Fruit fly (Drosophila melanogaster) whole organism, embryonic: Measurements from ENCODE around the gene Enoph.

ENCODE experiments used
- Atf6 ChIP-seq: fragments of 200-800 bp; sonication (Bioruptor generic); IDR thresholded peaks from 2 replicates; pipeline ENCODE4 v1.3.6; 2022; ENCODE audit warnings: missing biosample characterization, missing genetic modification characterization
- B-H1 ChIP-seq: fragments of 200-800 bp; sonication (Bioruptor generic); IDR thresholded peaks from 3 replicates; pipeline ENCODE4 v1.3.6; 2022; ENCODE audit warnings: missing biosample characterization, missing genetic modification characterization
- Bdp1 ChIP-seq: fragments of 200-800 bp; sonication (Bioruptor generic); optimal IDR thresholded peaks from 3 replicates; lab custom pipeline; 2016; ENCODE audit warnings: missing biosample characterization, missing genetic modification characterization
- CG10147 ChIP-seq: fragments of 200-800 bp; sonication (Bioruptor generic); optimal IDR thresholded peaks from 2 replicates; lab custom pipeline; 2019; ENCODE audit warnings: missing biosample characterization, mild to moderate bottlenecking, missing genetic modification characterization, moderate library complexity
- CG10274 ChIP-seq: fragments of 200-800 bp; sonication (Bioruptor generic); optimal IDR thresholded peaks from 3 replicates; lab custom pipeline; 2017; ENCODE audit warnings: missing biosample characterization, mild to moderate bottlenecking, missing genetic modification characterization
- CG11456 ChIP-seq: fragments of 200-800 bp; sonication (Bioruptor generic); IDR thresholded peaks from 3 replicates; pipeline ENCODE4 v1.3.6; 2022; ENCODE audit warnings: missing biosample characterization, missing genetic modification characterization
- CG1233 ChIP-seq: fragments of 200-800 bp; sonication (Bioruptor generic); optimal IDR thresholded peaks from 4 replicates; lab custom pipeline; 2018; ENCODE audit warnings: missing biosample characterization, mild to moderate bottlenecking, missing genetic modification characterization
- CG13894 ChIP-seq: fragments of 200-800 bp; sonication (Bioruptor generic); optimal IDR thresholded peaks from 3 replicates; lab custom pipeline; 2018; ENCODE audit warnings: missing biosample characterization, mild to moderate bottlenecking, missing genetic modification characterization, moderate library complexity
- CG14710 ChIP-seq: fragments of 200-800 bp; sonication (Bioruptor generic); optimal IDR thresholded peaks from 3 replicates; lab custom pipeline; 2019; ENCODE audit warnings: missing biosample characterization, mild to moderate bottlenecking, missing genetic modification characterization, moderate library complexity
- CG14965 ChIP-seq: fragments of 200-800 bp; sonication (Bioruptor generic); optimal IDR thresholded peaks from 2 replicates; lab custom pipeline; 2016; ENCODE audit warnings: missing biosample characterization, missing genetic modification characterization, borderline replicate concordance
- CG15073 ChIP-seq: fragments of 200-800 bp; sonication (Bioruptor generic); optimal IDR thresholded peaks from 2 replicates; lab custom pipeline; 2016; ENCODE audit warnings: missing biosample characterization, missing genetic modification characterization
- CG18262 ChIP-seq: fragments of 200-800 bp; optimal IDR thresholded peaks from 3 replicates; lab custom pipeline; 2019; ENCODE audit warnings: missing biosample characterization, mild to moderate bottlenecking, missing genetic modification characterization, moderate library complexity
- CG18619 ChIP-seq: fragments of 200-800 bp; sonication (Bioruptor generic); optimal IDR thresholded peaks from 3 replicates; lab custom pipeline; 2017; ENCODE audit warnings: missing biosample characterization, mild to moderate bottlenecking, missing genetic modification characterization
- CG2889 ChIP-seq: fragments of 200-800 bp; sonication (Bioruptor generic); IDR thresholded peaks from 3 replicates; pipeline ENCODE4 v1.3.6; 2022; ENCODE audit warnings: missing biosample characterization, missing genetic modification characterization
- CG33213 ChIP-seq: fragments of 200-800 bp; sonication (Bioruptor generic); optimal IDR thresholded peaks from 3 replicates; lab custom pipeline; 2016; ENCODE audit warnings: missing biosample characterization, missing genetic modification characterization
- CG34376 ChIP-seq: fragments of 200-800 bp; sonication (Bioruptor generic); optimal IDR thresholded peaks from 2 replicates; lab custom pipeline; 2018; ENCODE audit warnings: missing biosample characterization, mild to moderate bottlenecking, missing genetic modification characterization
- CG7372 ChIP-seq: fragments of 200-800 bp; sonication (Bioruptor generic); IDR thresholded peaks from 2 replicates; pipeline ENCODE4 v1.3.6; 2022; ENCODE audit warnings: missing biosample characterization, missing genetic modification characterization
- CG8944 ChIP-seq: fragments of 200-800 bp; sonication (Bioruptor generic); optimal IDR thresholded peaks from 3 replicates; lab custom pipeline; 2016; ENCODE audit warnings: missing biosample characterization, missing genetic modification characterization
- CG9609 ChIP-seq: fragments of 200-800 bp; sonication (Bioruptor generic); optimal IDR thresholded peaks from 3 replicates; lab custom pipeline; 2016; ENCODE audit warnings: missing biosample characterization, missing genetic modification characterization
- CkIIα-i1 ChIP-seq: fragments of 200-800 bp; sonication (Bioruptor generic); IDR thresholded peaks from 2 replicates; pipeline ENCODE4 v1.3.6; 2022; ENCODE audit warnings: missing biosample characterization, missing genetic modification characterization
- Dref ChIP-seq: fragments of 200-800 bp; sonication (Bioruptor generic); IDR thresholded peaks from 2 replicates; pipeline ENCODE4 v1.3.6; 2022; ENCODE audit warnings: missing biosample characterization, missing genetic modification characterization
- Fer1 ChIP-seq: fragments of 200-800 bp; sonication (Bioruptor generic); optimal IDR thresholded peaks from 2 replicates; lab custom pipeline; 2017; ENCODE audit warnings: missing biosample characterization, mild to moderate bottlenecking, missing genetic modification characterization
- Gsc ChIP-seq: fragments of 200-800 bp; sonication (Bioruptor generic); IDR thresholded peaks from 2 replicates; pipeline ENCODE4 v1.3.6; 2022; ENCODE audit warnings: missing biosample characterization, missing genetic modification characterization
- HLH54F ChIP-seq: fragments of 200-800 bp; sonication (Bioruptor generic); optimal IDR thresholded peaks from 3 replicates; lab custom pipeline; 2016; ENCODE audit warnings: missing biosample characterization, missing genetic modification characterization
- HmgD ChIP-seq: fragments of 200-800 bp; sonication (Bioruptor generic); optimal IDR thresholded peaks from 3 replicates; lab custom pipeline; 2016; ENCODE audit warnings: missing biosample characterization, missing genetic modification characterization
- Hr78 ChIP-seq, 2 experiments: fragments of 200-800 bp in 1 of 2; fragments of >200 bp in 1 of 2; sonication (Bioruptor generic) in 1 of 2; optimal IDR thresholded peaks; 2 replicates each; lab custom pipeline; 2017 to 2019; ENCODE audit warnings: missing biosample characterization in 2 of 2, missing genetic modification characterization in 2 of 2, mild to moderate bottlenecking in 1 of 2, moderate library complexity in 1 of 2
- Myb ChIP-seq: fragments of 200-800 bp; sonication (Bioruptor generic); optimal IDR thresholded peaks from 2 replicates; lab custom pipeline; 2016; ENCODE audit warnings: missing biosample characterization, missing genetic modification characterization
- Neu2 ChIP-seq: fragments of 200-800 bp; sonication (Bioruptor generic); optimal IDR thresholded peaks from 3 replicates; lab custom pipeline; 2016; ENCODE audit warnings: missing biosample characterization, missing genetic modification characterization, borderline replicate concordance
- Nf-YC ChIP-seq: fragments of 200-800 bp; optimal IDR thresholded peaks from 3 replicates; lab custom pipeline; 2019; ENCODE audit warnings: missing biosample characterization, mild to moderate bottlenecking, missing genetic modification characterization, moderate library complexity
- Trl ChIP-seq, 3 experiments: fragments of >200 bp in 2 of 3; fragments of 200-800 bp in 1 of 3; sonication (Bioruptor generic) in 1 of 3; optimal IDR thresholded peaks; 2 replicates in 1 of 3; 3 replicates in 2 of 3; lab custom pipeline; 2016 to 2017; ENCODE audit warnings: missing biosample characterization in 1 of 3, missing genetic modification characterization in 1 of 3
- aop ChIP-seq: fragments of 200-800 bp; sonication (Bioruptor generic); IDR thresholded peaks from 2 replicates; pipeline ENCODE4 v1.3.6; 2022; ENCODE audit warnings: missing biosample characterization, missing genetic modification characterization
- ato ChIP-seq: fragments of 200-800 bp; sonication (Bioruptor generic); IDR thresholded peaks from 2 replicates; pipeline ENCODE4 v1.3.6; 2022; ENCODE audit warnings: missing biosample characterization, missing genetic modification characterization; ENCODE audit not compliant: partially characterized antibody
- bigmax ChIP-seq: fragments of 200-800 bp; sonication (Bioruptor generic); optimal IDR thresholded peaks from 2 replicates; lab custom pipeline; 2018; ENCODE audit warnings: missing biosample characterization, mild to moderate bottlenecking, missing genetic modification characterization
- dysf ChIP-seq: fragments of 200-800 bp; sonication (Bioruptor generic); IDR thresholded peaks from 3 replicates; pipeline ENCODE4 v1.3.6; 2022; ENCODE audit warnings: missing biosample characterization, missing genetic modification characterization
- gcm ChIP-seq: fragments of 200-800 bp; sonication (Bioruptor generic); optimal IDR thresholded peaks from 2 replicates; lab custom pipeline; 2019; ENCODE audit warnings: missing biosample characterization, mild to moderate bottlenecking, missing genetic modification characterization, moderate library complexity
- gem ChIP-seq: fragments of 200-800 bp; sonication (Bioruptor generic); optimal IDR thresholded peaks from 2 replicates; lab custom pipeline; 2019; ENCODE audit warnings: missing biosample characterization, mild to moderate bottlenecking, missing genetic modification characterization, moderate library complexity
- gfzf ChIP-seq: fragments of 200-800 bp; sonication (Bioruptor generic); optimal IDR thresholded peaks from 2 replicates; lab custom pipeline; 2016; ENCODE audit warnings: missing biosample characterization, mild to moderate bottlenecking, missing genetic modification characterization, moderate library complexity
- klu ChIP-seq: fragments of 200-800 bp; sonication (Bioruptor generic); IDR thresholded peaks from 2 replicates; pipeline ENCODE4 v1.3.6; 2022; ENCODE audit warnings: missing biosample characterization, missing genetic modification characterization
- kni ChIP-seq: fragments of 200-800 bp; sonication (Bioruptor generic); optimal IDR thresholded peaks from 3 replicates; lab custom pipeline; 2017; ENCODE audit warnings: mild to moderate bottlenecking, missing biosample characterization, missing genetic modification reagents, missing genetic modification characterization
- lab ChIP-seq: fragments of 200-800 bp; sonication (Bioruptor generic); optimal IDR thresholded peaks from 3 replicates; lab custom pipeline; 2017; ENCODE audit warnings: missing biosample characterization, missing genetic modification characterization, mild to moderate bottlenecking, moderate library complexity, missing genetic modification reagents
- nau ChIP-seq: fragments of 200-800 bp; sonication (Bioruptor generic); optimal IDR thresholded peaks from 3 replicates; lab custom pipeline; 2017; ENCODE audit warnings: missing biosample characterization, mild to moderate bottlenecking, missing genetic modification characterization, missing genetic modification reagents
- scrt ChIP-seq: fragments of 200-800 bp; sonication (Bioruptor generic); optimal IDR thresholded peaks from 2 replicates; lab custom pipeline; 2018; ENCODE audit warnings: missing biosample characterization, mild to moderate bottlenecking, missing genetic modification characterization, moderate library complexity
- sima ChIP-seq: fragments of 200-800 bp; sonication (Bioruptor generic); optimal IDR thresholded peaks from 2 replicates; lab custom pipeline; 2016; ENCODE audit warnings: missing biosample characterization, missing genetic modification characterization
- sr ChIP-seq: fragments of 200-800 bp; sonication (Bioruptor generic); IDR thresholded peaks from 3 replicates; pipeline ENCODE4 v1.3.6; 2022; ENCODE audit warnings: missing biosample characterization, missing genetic modification characterization
- tap ChIP-seq: fragments of 200-800 bp; optimal IDR thresholded peaks from 3 replicates; lab custom pipeline; 2019; ENCODE audit warnings: missing biosample characterization, mild to moderate bottlenecking, missing genetic modification characterization, moderate library complexity
- tio ChIP-seq: fragments of 200-800 bp; sonication (Bioruptor generic); optimal IDR thresholded peaks from 2 replicates; lab custom pipeline; 2017; ENCODE audit warnings: missing biosample characterization, missing genetic modification characterization, inconsistent platforms
- trh ChIP-seq: fragments of 200-800 bp; sonication (Bioruptor generic); optimal IDR thresholded peaks from 2 replicates; lab custom pipeline; 2016; ENCODE audit warnings: missing biosample characterization, missing genetic modification characterization
- usp ChIP-seq: fragments of >200 bp; optimal IDR thresholded peaks from 2 replicates; lab custom pipeline; 2017; ENCODE audit warnings: missing biosample characterization, missing genetic modification characterization
- vfl ChIP-seq: fragments of 200-800 bp; sonication (Bioruptor generic); optimal IDR thresholded peaks from 2 replicates; lab custom pipeline; 2016; ENCODE audit warnings: missing biosample characterization, missing genetic modification characterization
- vnd ChIP-seq: fragments of 200-800 bp; sonication (Bioruptor generic); IDR thresholded peaks from 3 replicates; pipeline ENCODE4 v1.3.6; 2022; ENCODE audit warnings: missing biosample characterization, missing genetic modification characterization; ENCODE audit not compliant: partially characterized antibody

Enoph gene

dm6 chr3R:5286918-5287636 lies 30.6 kb upstream of the Enoph start (continued):
- no peak for TF ChIP-seq Hr78 (GFP tag; optimal IDR thresholded peaks at IDR 0.05; lab: Kevin White, UChicago)
- no peak for TF ChIP-seq CG1233
- no peak for TF ChIP-seq Neu2 (GFP tag; lab: Kevin White, UChicago)
- TF ChIP-seq CG2889 (GFP tag; lab: Robert Waterston, UW) = no peak
- no peak for TF ChIP-seq sr (GFP tag; lab: Robert Waterston, UW)
- no peak for TF ChIP-seq B-H1
- no peak for TF ChIP-seq HLH54F
- TF ChIP-seq bigmax (GFP tag; lab: Kevin White, UChicago) = no peak
- TF ChIP-seq CG10147 = no peak
- TF ChIP-seq CG11456 (GFP tag; lab: Robert Waterston, UW) = no peak
- no peak for TF ChIP-seq kni (GFP tag; lab: Kevin White, UChicago)
- no peak for TF ChIP-seq gfzf (GFP tag; lab: Kevin White, UChicago)
- peak in 1 of 2 experiments; percentile 28 for TF ChIP-seq Trl (optimal IDR thresholded peaks at IDR 0.05; lab: Kevin White, UChicago)
- no peak for TF ChIP-seq Trl (GFP tag; optimal IDR thresholded peaks at IDR 0.05; lab: Kevin White, UChicago)
- TF ChIP-seq Myb = no peak
- TF ChIP-seq CG14710 = no peak
- no peak for TF ChIP-seq sima
- TF ChIP-seq CG34376 (GFP tag; lab: Kevin White, UChicago) = peak; percentile 40
- no peak for TF ChIP-seq CG7372 (GFP tag; lab: Robert Waterston, UW)
- TF ChIP-seq CG18619 (GFP tag; lab: Kevin White, UChicago) = no peak
- 0 out of 3 replicates have a peak, but pooled peaks have one; percentile 37 for TF ChIP-seq dysf (GFP tag; lab: Robert Waterston, UW)
- no peak for TF ChIP-seq trh (GFP tag; lab: Kevin White, UChicago)
- no peak for TF ChIP-seq aop (GFP tag; lab: Robert Waterston, UW)
- TF ChIP-seq vnd (GFP tag; lab: Robert Waterston, UW) = no peak
- TF ChIP-seq CG13894 (tag; lab: Kevin White, UChicago) = no peak
- TF ChIP-seq CG18262 (tag; lab: Kevin White, UChicago) = no peak
- TF ChIP-seq tap (tag; lab: Kevin White, UChicago) = no peak
- TF ChIP-seq Bdp1 (GFP tag; lab: Kevin White, UChicago) = no peak
- TF ChIP-seq Dref (GFP tag; lab: Robert Waterston, UW) = no peak
- no peak for TF ChIP-seq CG9609 (GFP tag; lab: Kevin White, UChicago)
- no peak for TF ChIP-seq ato (GFP tag; lab: Robert Waterston, UW)
- TF ChIP-seq gcm (GFP tag; lab: Kevin White, UChicago) = no peak
- TF ChIP-seq CG14965 (GFP tag; lab: Kevin White, UChicago) = no peak
- TF ChIP-seq gem (tag; lab: Kevin White, UChicago) = no peak
- no peak for TF ChIP-seq Atf6
- TF ChIP-seq HmgD = no peak
- peak; percentile 35 for TF ChIP-seq lab (GFP tag; lab: Kevin White, UChicago)
- TF ChIP-seq usp (GFP tag; lab: Kevin White, UChicago) = no peak
- TF ChIP-seq CG15073 (GFP tag; lab: Kevin White, UChicago) = peak; percentile 96
- no peak for TF ChIP-seq CkIIα-i1 (GFP tag; lab: Robert Waterston, UW)
- TF ChIP-seq klu (GFP tag; lab: Robert Waterston, UW) = no peak
- TF ChIP-seq CG10274 (GFP tag; lab: Kevin White, UChicago) = no peak
- TF ChIP-seq tio = no peak
- no peak for TF ChIP-seq CG8944
- no peak for TF ChIP-seq Gsc (GFP tag; lab: Robert Waterston, UW)
- TF ChIP-seq vfl (GFP tag; lab: Kevin White, UChicago) = no peak
- no peak for TF ChIP-seq Fer1
- TF ChIP-seq scrt (GFP tag; lab: Kevin White, UChicago) = no peak
- no peak for TF ChIP-seq CG33213 (GFP tag; lab: Kevin White, UChicago)
- peak; percentile 17 for TF ChIP-seq nau
- TF ChIP-seq Nf-YC (tag; lab: Kevin White, UChicago) = peak; percentile 16
